Worm (Caenorhabditis elegans): ENCODE results near the gene gnrr-6.

Gene gnrr-6

DNA sequence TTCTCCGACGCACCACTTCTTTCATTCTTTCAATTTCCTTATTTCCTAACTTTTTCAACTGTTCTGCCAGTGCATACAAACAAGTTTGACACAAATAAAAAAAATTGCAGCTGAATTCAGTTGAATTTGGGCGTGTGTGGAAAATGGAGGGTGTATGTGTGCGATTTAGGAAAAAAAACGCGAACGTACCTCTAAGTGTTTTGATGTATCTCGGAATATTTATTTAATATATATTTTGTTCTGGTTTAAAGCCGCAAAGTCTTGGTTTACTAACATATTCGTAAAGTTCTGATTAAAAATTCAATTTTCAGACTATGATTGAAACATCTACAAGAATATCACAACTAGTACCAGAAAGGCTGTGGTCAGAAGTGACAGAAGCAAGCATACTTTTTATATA, 6.8 kb downstream of the gnrr-6 start, which contains the start of gene gnrr-7:
gnrr-7 (plus strand) TSS at position 301 of the 400 bp plus-strand sequence.
- TF ChIP-seq F23B12.7 (tag; optimal IDR thresholded peaks at IDR 0.05; ENCODE audit: insufficient read depth): no peak
- TF ChIP-seq hmg-1.2 (GFP tag; IDR thresholded peaks at IDR 0.05): no peak
- no peak for TF ChIP-seq mcd-1 (GFP tag; IDR thresholded peaks at IDR 0.05)
- no peak for TF ChIP-seq ceh-40 (GFP tag; IDR thresholded peaks at IDR 0.05)
- TF ChIP-seq aptf-2 (GFP tag; conservative IDR thresholded peaks at IDR 0.05): no peak
- TF ChIP-seq sea-2 (GFP tag; IDR thresholded peaks at IDR 0.05): no peak
- no peak for TF ChIP-seq egrh-3 (GFP tag; IDR thresholded peaks at IDR 0.05)

- TF ChIP-seq snpc-1.3 (tag; optimal IDR thresholded peaks at IDR 0.05; ENCODE audit: insufficient read depth) (no peak), B0336.3 (GFP tag; IDR thresholded peaks at IDR 0.05) (no peak), ccch-3 (GFP tag; optimal IDR thresholded peaks at IDR 0.05) (no peak)
Measured at ce11 chrX:11189515-11189914, 10.8 kb downstream of the gnrr-6 start, which contains the start of gene F13D2.1. Gene F13D2.1, minus strand, starts transcription at chrX:11189615.

DNA sequence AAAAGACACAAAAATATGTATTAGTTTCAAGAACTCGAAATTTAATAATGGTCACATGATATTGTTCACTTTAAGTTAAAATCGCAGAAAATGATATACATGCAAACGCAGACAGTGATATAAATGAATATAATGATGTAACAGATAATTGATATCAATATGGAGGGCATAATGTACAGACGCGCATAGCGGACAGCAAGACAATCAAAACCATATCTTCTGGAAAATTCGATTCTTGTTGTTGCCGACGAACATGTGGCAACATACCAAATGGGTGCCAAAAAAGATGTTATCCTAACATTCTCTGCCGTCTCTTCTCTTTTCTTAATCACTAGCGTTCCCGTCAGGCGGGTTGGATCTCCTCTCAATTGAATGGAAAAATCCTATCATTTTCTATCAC, 11.7 kb downstream of the gnrr-6 start:
- peak; percentile 1 for TF ChIP-seq somi-1 (GFP tag; optimal IDR thresholded peaks at IDR 0.05)
- peak; percentile 42 for TF ChIP-seq ztf-26 (tag; optimal IDR thresholded peaks at IDR 0.05)
- no peak for TF ChIP-seq him-1 (tag; optimal IDR thresholded peaks at IDR 0.05)
- no peak for TF ChIP-seq rpc-1 (optimal IDR thresholded peaks at IDR 0.05)
- TF ChIP-seq rpc-1 (tag; optimal IDR thresholded peaks at IDR 0.05): no peak
- TF ChIP-seq hsf-1 (GFP tag; IDR thresholded peaks at IDR 0.05): peak; percentile 54; the same call in 1 of the 2 replicates

DNA sequence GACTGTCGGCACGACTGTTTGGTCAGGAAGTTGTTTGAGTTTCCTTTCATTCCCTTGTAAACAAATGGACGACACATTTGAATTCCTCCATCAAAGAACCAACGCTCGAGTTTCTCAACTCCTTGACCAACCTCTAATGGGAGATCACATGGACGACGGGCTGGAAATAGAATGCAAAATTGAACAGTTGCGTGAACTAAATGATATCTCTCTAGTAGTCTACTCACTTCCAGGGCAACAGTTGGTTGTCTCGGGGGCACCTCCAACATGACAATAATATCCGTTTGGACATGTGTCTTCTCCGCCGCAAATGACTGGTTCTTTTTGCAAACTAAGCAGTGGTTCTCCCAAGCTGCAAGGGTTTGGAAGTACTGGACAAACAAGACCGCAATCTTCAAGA, 15.0 kb downstream of the gnrr-6 start:
- no peak for TF ChIP-seq cebp-2 (GFP tag; IDR thresholded peaks at IDR 0.05)

DNA sequence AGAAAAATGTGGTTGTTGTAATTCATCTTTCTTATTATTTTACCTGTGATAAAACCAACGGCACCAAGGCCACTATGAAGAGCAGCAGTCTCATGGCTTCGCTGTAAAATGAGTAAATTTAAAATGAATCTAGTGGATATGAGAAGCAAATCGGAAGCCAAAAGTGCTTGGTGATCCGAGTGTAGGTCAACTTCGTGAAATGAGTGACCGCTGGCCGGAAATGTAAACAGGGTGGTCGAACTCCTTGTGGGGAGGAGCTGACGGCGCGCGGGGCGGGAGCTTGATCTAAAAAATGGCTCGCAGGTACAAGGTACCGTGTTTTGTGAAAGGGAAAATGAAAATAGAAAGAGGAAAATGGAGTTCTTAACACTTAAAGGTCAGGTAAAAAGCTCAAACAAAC, 18.0 kb downstream of the gnrr-6 start, which contains the start of gene C34F6.1:
C34F6.1 (minus strand) TSS at position 101 of the 400 bp plus-strand sequence.
- no peak for TF ChIP-seq egl-18 (GFP tag; IDR thresholded peaks at IDR 0.05)
- no peak for TF ChIP-seq ceh-91 (GFP tag; IDR thresholded peaks at IDR 0.05)
- TF ChIP-seq ama-1 (optimal IDR thresholded peaks at IDR 0.05): no peak
- no peak for TF ChIP-seq ama-1 (GFP tag; optimal IDR thresholded peaks at IDR 0.05)
- no peak for TF ChIP-seq lsy-27 (tag; optimal IDR thresholded peaks at IDR 0.05; ENCODE audit: borderline replicate concordance, insufficient read depth)
- TF ChIP-seq T26A5.8 (tag; optimal IDR thresholded peaks at IDR 0.05): no peak
- no peak for TF ChIP-seq rpc-1 (optimal IDR thresholded peaks at IDR 0.05)
- no peak for TF ChIP-seq rpc-1 (tag; optimal IDR thresholded peaks at IDR 0.05)

DNA sequence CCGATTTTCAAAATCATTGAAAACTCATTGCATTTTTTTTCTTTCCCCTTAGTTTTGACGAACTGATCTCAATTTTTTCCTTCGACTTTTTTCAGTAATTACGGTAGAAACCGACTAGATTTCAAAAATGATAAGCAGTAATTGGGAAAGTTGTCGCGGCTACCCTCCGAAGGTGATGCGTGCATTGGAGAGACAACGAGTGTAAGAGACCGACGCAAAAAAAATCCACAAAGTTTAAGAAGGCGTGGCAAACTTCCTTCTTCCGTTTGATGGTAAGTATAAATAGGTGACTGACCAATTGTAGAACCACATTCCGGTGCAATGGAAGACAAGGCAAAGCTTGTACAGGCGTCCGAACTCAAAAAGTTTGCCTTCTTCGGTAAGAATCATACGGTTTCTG, 20.5 kb downstream of the gnrr-6 start, which contains the start of gene col-178:
col-178 (plus strand) TSS at position 301 of the 400 bp plus-strand sequence.
- no peak for TF ChIP-seq snpc-1.3 (tag; optimal IDR thresholded peaks at IDR 0.05; ENCODE audit: insufficient read depth)
- TF ChIP-seq aptf-3 (GFP tag; IDR thresholded peaks at IDR 0.05): no peak

DNA sequence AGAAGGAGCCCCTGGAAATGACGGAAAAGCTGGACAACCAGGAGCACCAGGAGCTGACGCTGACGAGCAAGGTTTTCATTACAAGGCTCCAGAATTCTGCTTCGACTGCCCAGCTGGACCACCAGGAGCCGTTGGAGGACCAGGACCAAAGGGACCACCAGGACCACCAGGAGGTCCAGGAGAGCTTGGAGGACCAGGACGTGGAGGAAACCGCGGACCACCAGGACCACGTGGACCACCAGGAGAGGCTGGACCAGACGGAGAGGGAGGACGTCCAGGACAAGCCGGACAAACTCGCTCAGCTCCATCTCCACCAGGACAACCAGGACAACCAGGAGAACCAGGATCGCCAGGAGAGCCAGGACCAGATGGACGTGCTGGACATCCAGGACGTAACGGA, 21.1 kb downstream of the gnrr-6 start:
- TF ChIP-seq zfh-2 (GFP tag; conservative IDR thresholded peaks at IDR 0.05) (peak; percentile 68; the same call in 1 of the 2 replicates), egrh-3 (GFP tag; IDR thresholded peaks at IDR 0.05) (peak; percentile 85; the same call in 1 of the 2 replicates), ztf-28 (GFP tag; IDR thresholded peaks at IDR 0.05) (0 out of 2 replicates have a peak, but pooled peaks have one; percentile 51)

DNA sequence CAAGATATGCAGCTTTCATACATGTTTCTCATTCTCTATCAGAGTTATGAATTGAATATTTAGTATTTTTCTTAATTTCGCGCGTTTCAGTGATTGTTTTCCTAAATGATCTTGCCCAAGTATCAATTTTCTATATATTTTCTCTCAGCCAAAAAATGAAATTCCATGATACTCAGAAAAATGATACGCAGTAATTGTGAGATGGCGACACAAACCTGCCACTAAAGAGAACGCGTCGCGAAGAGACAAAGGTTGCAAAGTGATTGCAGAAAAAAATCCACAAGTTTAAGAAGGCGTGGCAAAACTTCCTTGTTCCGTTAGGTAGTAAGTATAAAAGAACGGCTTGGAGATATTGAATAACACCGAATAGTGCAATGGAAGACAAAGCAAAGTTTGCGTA, 22.5 kb downstream of the gnrr-6 start, which contains the start of gene col-179:
col-179 (plus strand) TSS at position 301 of the 400 bp plus-strand sequence.
- no peak for TF ChIP-seq cebp-1 (GFP tag; IDR thresholded peaks at IDR 0.05)
- no peak for TF ChIP-seq cebp-1 (tag; optimal IDR thresholded peaks at IDR 0.05)
- no peak for TF ChIP-seq lag-1 (GFP tag; IDR thresholded peaks at IDR 0.05)
- no peak for TF ChIP-seq nhr-90 (tag; optimal IDR thresholded peaks at IDR 0.05)
- no peak for TF ChIP-seq him-1 (tag; optimal IDR thresholded peaks at IDR 0.05)
- TF ChIP-seq dpff-1 (tag; optimal IDR thresholded peaks at IDR 0.05): no peak
